Fruit fly (Drosophila melanogaster): ENCODE data around the gene Tango14.

The Tango14 gene

dm6 chr2L:1172704-1173107 is 14.2 kb downstream of the Tango14 start, which contains the start of the genes Charon and CG4887 (continued):
- TF ChIP-seq CG11504 (tag; optimal IDR thresholded peaks at IDR 0.05), result no peak
- TF ChIP-seq Spps (tag; optimal IDR thresholded peaks at IDR 0.05), result peak; percentile 53
- peak; percentile 76 for TF ChIP-seq fd3F (GFP tag; optimal IDR thresholded peaks at IDR 0.05)
- TF ChIP-seq CG7372 (GFP tag; IDR thresholded peaks at IDR 0.05), result peak; percentile 83; the same call in 1 of the 2 replicates
- no peak for TF ChIP-seq yki (optimal IDR thresholded peaks at IDR 0.05)
- peak; percentile 71 for TF ChIP-seq CG34376 (GFP tag; optimal IDR thresholded peaks at IDR 0.05)
- no peak for TF ChIP-seq chinmo (GFP tag; IDR thresholded peaks at IDR 0.05; ENCODE audit: partially characterized antibody)
- peak; percentile 54 for TF ChIP-seq kah (GFP tag; optimal IDR thresholded peaks at IDR 0.05)

- no peak for TF ChIP-seq Hmx (GFP tag; optimal IDR thresholded peaks at IDR 0.05)
- no peak for TF ChIP-seq sr (GFP tag; IDR thresholded peaks at IDR 0.05)
- TF ChIP-seq zen2 (GFP tag; IDR thresholded peaks at IDR 0.05; ENCODE audit: partially characterized antibody), result peak; percentile 29; the same call in 1 of the 3 replicates
- TF ChIP-seq knrl (GFP tag; IDR thresholded peaks at IDR 0.05; ENCODE audit: partially characterized antibody), result peak; percentile 48; the same call in 2 of the 3 replicates
- TF ChIP-seq CG11504 (tag; optimal IDR thresholded peaks at IDR 0.05), result no peak
- TF ChIP-seq ase (GFP tag; IDR thresholded peaks at IDR 0.05), result no peak
- no peak for TF ChIP-seq CG14014 (GFP tag; IDR thresholded peaks at IDR 0.05)
- TF ChIP-seq CG16813 (GFP tag; IDR thresholded peaks at IDR 0.05; ENCODE audit: partially characterized antibody), result peak; percentile 55; the same call in 2 of the 3 replicates
- TF ChIP-seq CG4404 (GFP tag; IDR thresholded peaks at IDR 0.05), result no peak
- TF ChIP-seq CG8089 (GFP tag; optimal IDR thresholded peaks at IDR 0.05), result no peak
- no peak for TF ChIP-seq Atf-2 (GFP tag; optimal IDR thresholded peaks at IDR 0.05)
- TF ChIP-seq ttk (GFP tag; IDR thresholded peaks at IDR 0.05), result no peak
- TF ChIP-seq MESR4 (GFP tag; optimal IDR thresholded peaks at IDR 0.05), result peak; percentile 74
- TF ChIP-seq ems (GFP tag; optimal IDR thresholded peaks at IDR 0.05), result peak; percentile 28
- no peak for TF ChIP-seq CG6854 (GFP tag; optimal IDR thresholded peaks at IDR 0.05)
- no peak for TF ChIP-seq H2.0 (GFP tag; IDR thresholded peaks at IDR 0.05)
- no peak for TF ChIP-seq CG14667 (GFP tag; IDR thresholded peaks at IDR 0.05)
- TF ChIP-seq cad (GFP tag; optimal IDR thresholded peaks at IDR 0.05), result no peak
- TF ChIP-seq gt (GFP tag; IDR thresholded peaks at IDR 0.05), result no peak
- peak; percentile 6 for TF ChIP-seq luna (GFP tag; optimal IDR thresholded peaks at IDR 0.05)
- no peak for TF ChIP-seq psq (GFP tag; optimal IDR thresholded peaks at IDR 0.05)
- TF ChIP-seq CG13296 (GFP tag; optimal IDR thresholded peaks at IDR 0.05), result no peak
- TF ChIP-seq klu (GFP tag; IDR thresholded peaks at IDR 0.05), result no peak
- TF ChIP-seq stwl (tag; optimal IDR thresholded peaks at IDR 0.05), result peak; percentile 82
- TF ChIP-seq tna (GFP tag; IDR thresholded peaks at IDR 0.05; ENCODE audit: partially characterized antibody), result peak; percentile 26; the same call in 1 of the 2 replicates
- TF ChIP-seq emc (GFP tag; optimal IDR thresholded peaks at IDR 0.05), result no peak
- TF ChIP-seq CoRest (tag; optimal IDR thresholded peaks at IDR 0.05), result peak; percentile 29
- no peak for TF ChIP-seq CG9609 (GFP tag; optimal IDR thresholded peaks at IDR 0.05)
- no peak for TF ChIP-seq Bdp1 (GFP tag; optimal IDR thresholded peaks at IDR 0.05)
- no peak for TF ChIP-seq dmrt99B (tag; optimal IDR thresholded peaks at IDR 0.05)
- no peak for TF ChIP-seq h (optimal IDR thresholded peaks at IDR 0.05)
- TF ChIP-seq CG42726 (GFP tag; IDR thresholded peaks at IDR 0.05; ENCODE audit: partially characterized antibody), result no peak
- peak; percentile 80 for TF ChIP-seq CG4617 (GFP tag; optimal IDR thresholded peaks at IDR 0.05; ENCODE audit: borderline replicate concordance)
- TF ChIP-seq ci (GFP tag; IDR thresholded peaks at IDR 0.05), result peak; percentile 49; the same call in 1 of the 3 replicates
- peak; percentile 66; the same call in 2 of the 3 replicates for TF ChIP-seq CG7963 (GFP tag; IDR thresholded peaks at IDR 0.05; ENCODE audit: partially characterized antibody)
- no peak for TF ChIP-seq da (GFP tag; optimal IDR thresholded peaks at IDR 0.05)
- peak; percentile 18 for TF ChIP-seq pho (GFP tag; optimal IDR thresholded peaks at IDR 0.05)
- no peak for TF ChIP-seq zen (tag; optimal IDR thresholded peaks at IDR 0.05)
- TF ChIP-seq CG16815 (GFP tag; optimal IDR thresholded peaks at IDR 0.05), result no peak
- no peak for TF ChIP-seq ATbp (GFP tag; optimal IDR thresholded peaks at IDR 0.05)
- TF ChIP-seq CG13424 (tag; optimal IDR thresholded peaks at IDR 0.05), result no peak
- TF ChIP-seq hb (GFP tag; IDR thresholded peaks at IDR 0.05; ENCODE audit: partially characterized antibody), result peak; percentile 66; the same call in 2 of the 3 replicates
- peak; percentile 77; the same call in 1 of the 4 replicates for TF ChIP-seq chinmo (GFP tag; IDR thresholded peaks at IDR 0.05; ENCODE audit: partially characterized antibody)
Measured at dm6 chr2L:1177522-1177921, 19.1 kb downstream of the Tango14 start, which contains the start of gene CG4896. CG4896 (plus strand) TSS chr2L:1177690.
